Worm (Caenorhabditis elegans) whole organism, L1 larva: ENCODE results near the gene Y14H12B.1.

Experiments used
- C04F5.9 ChIP-seq: sonication (generic microtip); optimal IDR thresholded peaks from 2 replicates; lab custom pipeline; 2016; ENCODE audit warnings: missing genetic modification characterization, missing compliant biosample characterization
- C34B4.2 ChIP-seq: sonication (generic microtip); optimal IDR thresholded peaks from 2 replicates; lab custom pipeline; 2017; ENCODE audit warnings: mild to moderate bottlenecking, missing genetic modification characterization, missing compliant biosample characterization
- Y116A8C.19 ChIP-seq: sonication (generic microtip); optimal IDR thresholded peaks from 2 replicates; lab custom pipeline; 2016; ENCODE audit warnings: missing compliant biosample characterization, missing genetic modification characterization, borderline replicate concordance
- alr-1 ChIP-seq: fragments of 200-800 bp; sonication (Bioruptor generic); optimal IDR thresholded peaks from 2 replicates; lab custom pipeline; 2018; ENCODE audit warnings: borderline replicate concordance, mild to moderate bottlenecking, missing genetic modification characterization, missing compliant biosample characterization
- aly-2 ChIP-seq: fragments of 150-350 bp; optimal IDR thresholded peaks from 2 replicates; lab custom pipeline; 2014; ENCODE audit warnings: missing biosample characterization, missing genetic modification characterization
- ama-1 ChIP-seq: fragments of 150-350 bp; optimal IDR thresholded peaks from 2 replicates; lab custom pipeline; 2014
- blmp-1 ChIP-seq: fragments of 150-350 bp; optimal IDR thresholded peaks from 2 replicates; lab custom pipeline; 2014; ENCODE audit warnings: missing biosample characterization, missing genetic modification characterization
- ceh-90 ChIP-seq: sonication (generic microtip); optimal IDR thresholded peaks from 2 replicates; lab custom pipeline; 2016; ENCODE audit warnings: missing genetic modification characterization, missing compliant biosample characterization
- ces-1 ChIP-seq: fragments of 150-350 bp; optimal IDR thresholded peaks from 2 replicates; lab custom pipeline; 2014; ENCODE audit warnings: missing biosample characterization, missing genetic modification reagents, missing genetic modification characterization
- efl-1 ChIP-seq, 4 experiments: fragments of 150-350 bp; optimal IDR thresholded peaks in 3 of 4; peaks in 1 of 4; 1 replicate in 1 of 4; 2 replicates in 3 of 4; lab custom pipeline; 2014; ENCODE audit warnings: missing biosample characterization in 2 of 4, missing genetic modification characterization in 2 of 4, missing genetic modification reagents in 2 of 4
- elt-3 ChIP-seq, 6 experiments: fragments of 150-350 bp in 1 of 6; sonication (generic microtip); optimal IDR thresholded peaks; 2 replicates each; lab custom pipeline; 2017 to 2018; ENCODE audit warnings: missing biosample characterization in 6 of 6, missing genetic modification characterization in 6 of 6, inconsistent platforms in 1 of 6
- ets-5 ChIP-seq: fragments of 200-800 bp; sonication (Bioruptor generic); IDR thresholded peaks from 2 replicates; pipeline ENCODE4 v1.3.6; 2022; ENCODE audit warnings: missing genetic modification characterization, missing compliant biosample characterization
- fkh-10 ChIP-seq: sonication (generic microtip); optimal IDR thresholded peaks from 2 replicates; lab custom pipeline; 2017; ENCODE audit warnings: missing biosample characterization, missing genetic modification reagents, missing genetic modification characterization
- fkh-4 ChIP-seq: sonication (generic microtip); optimal IDR thresholded peaks from 2 replicates; lab custom pipeline; 2016; ENCODE audit warnings: missing compliant biosample characterization, missing genetic modification characterization, borderline replicate concordance
- fos-1 ChIP-seq: fragments of 150-350 bp; optimal IDR thresholded peaks from 2 replicates; lab custom pipeline; 2014; ENCODE audit warnings: missing biosample characterization, missing genetic modification characterization
- grh-1 ChIP-seq: fragments of 200-800 bp; sonication (Bioruptor generic); IDR thresholded peaks from 2 replicates; pipeline ENCODE4 v1.3.6; 2022; ENCODE audit warnings: missing genetic modification reagents, missing genetic modification characterization, missing compliant biosample characterization
- hlh-17 ChIP-seq: fragments of 200-800 bp; sonication (Bioruptor generic); optimal IDR thresholded peaks from 2 replicates; lab custom pipeline; 2018; ENCODE audit warnings: missing genetic modification characterization, mild to moderate bottlenecking, missing compliant biosample characterization, moderate library complexity, borderline replicate concordance
- irx-1 ChIP-seq: sonication (generic microtip); optimal IDR thresholded peaks from 2 replicates; lab custom pipeline; 2016; ENCODE audit warnings: missing genetic modification characterization, missing compliant biosample characterization
- isw-1 ChIP-seq: fragments of 200-800 bp; sonication (Bioruptor generic); IDR thresholded peaks from 2 replicates; pipeline ENCODE4 v1.3.6; 2022; ENCODE audit warnings: missing genetic modification characterization, missing compliant biosample characterization
- jun-1 ChIP-seq: fragments of 150-350 bp; optimal IDR thresholded peaks from 2 replicates; lab custom pipeline; 2014; ENCODE audit warnings: missing biosample characterization, missing genetic modification reagents, missing genetic modification characterization
- lin-14 ChIP-seq: fragments of 200-800 bp; sonication (Bioruptor generic); optimal IDR thresholded peaks from 2 replicates; lab custom pipeline; 2018; ENCODE audit warnings: mild to moderate bottlenecking, missing genetic modification characterization, moderate library complexity, missing compliant biosample characterization
- lin-15B ChIP-seq: fragments of 150-350 bp; sonication (generic microtip); optimal IDR thresholded peaks from 3 replicates; lab custom pipeline; 2014; ENCODE audit warnings: missing biosample characterization, missing genetic modification characterization
- lin-35 ChIP-seq, 2 experiments: fragments of 150-350 bp; optimal IDR thresholded peaks; 2 replicates each; lab custom pipeline; 2014; ENCODE audit warnings: missing biosample characterization in 2 of 2, missing genetic modification characterization in 2 of 2, missing genetic modification reagents in 2 of 2
- lin-39 ChIP-seq: fragments of 150-350 bp; optimal IDR thresholded peaks from 2 replicates; lab custom pipeline; 2014; ENCODE audit warnings: missing biosample characterization, missing genetic modification reagents, missing genetic modification characterization
- mab-9 ChIP-seq: fragments of 200-800 bp; sonication (Bioruptor generic); IDR thresholded peaks from 2 replicates; pipeline ENCODE4 v1.3.6; 2022; ENCODE audit warnings: missing genetic modification reagents, missing genetic modification characterization, missing compliant biosample characterization
- mdl-1 ChIP-seq, 2 experiments: fragments of 150-350 bp; optimal IDR thresholded peaks; 2 replicates each; lab custom pipeline; 2014 to 2017; ENCODE audit warnings: missing biosample characterization in 2 of 2, missing genetic modification characterization in 2 of 2, inconsistent platforms in 1 of 2
- mef-2 ChIP-seq: fragments of 150-350 bp; optimal IDR thresholded peaks from 2 replicates; lab custom pipeline; 2014; ENCODE audit warnings: missing biosample characterization, missing genetic modification characterization
- nhr-20 ChIP-seq: sonication (generic microtip); optimal IDR thresholded peaks from 2 replicates; lab custom pipeline; 2016; ENCODE audit warnings: mild to moderate bottlenecking, missing genetic modification characterization, missing compliant biosample characterization
- nhr-237 ChIP-seq: fragments of 150-350 bp; optimal IDR thresholded peaks from 2 replicates; lab custom pipeline; 2014; ENCODE audit warnings: missing biosample characterization, missing genetic modification characterization
- nhr-28 ChIP-seq: fragments of 150-350 bp; optimal IDR thresholded peaks from 2 replicates; lab custom pipeline; 2014; ENCODE audit warnings: missing biosample characterization, missing genetic modification characterization
- nhr-47 ChIP-seq: sonication (generic microtip); optimal IDR thresholded peaks from 2 replicates; lab custom pipeline; 2016; ENCODE audit warnings: mild to moderate bottlenecking, missing genetic modification characterization, moderate library complexity, missing compliant biosample characterization
- nhr-77 ChIP-seq: fragments of 150-350 bp; optimal IDR thresholded peaks from 2 replicates; lab custom pipeline; 2014; ENCODE audit warnings: missing biosample characterization, missing genetic modification characterization
- nhr-85 ChIP-seq: sonication (generic microtip); peaks from one replicate; lab custom pipeline; 2016; ENCODE audit warnings: missing genetic modification characterization, inconsistent platforms, missing compliant biosample characterization
- pax-3 ChIP-seq: fragments of 200-800 bp; sonication (Bioruptor generic); optimal IDR thresholded peaks from 2 replicates; lab custom pipeline; 2018; ENCODE audit warnings: mild to moderate bottlenecking, missing genetic modification characterization, moderate library complexity, missing compliant biosample characterization
- pqm-1 ChIP-seq: sonication (generic microtip); optimal IDR thresholded peaks from 3 replicates; lab custom pipeline; 2017; ENCODE audit warnings: missing biosample characterization, missing genetic modification characterization
- snpc-4 ChIP-seq: fragments of 150-350 bp; optimal IDR thresholded peaks from 2 replicates; lab custom pipeline; 2014; ENCODE audit warnings: missing biosample characterization, missing genetic modification characterization
- sox-4 ChIP-seq: sonication (generic microtip); optimal IDR thresholded peaks from 2 replicates; lab custom pipeline; 2016; ENCODE audit warnings: missing genetic modification characterization, missing compliant biosample characterization
- sptf-1 ChIP-seq: fragments of 150-350 bp; optimal IDR thresholded peaks from 2 replicates; lab custom pipeline; 2014; ENCODE audit warnings: missing biosample characterization, missing genetic modification characterization
- sup-37 ChIP-seq: fragments of 200-800 bp; sonication (Bioruptor generic); optimal IDR thresholded peaks from 2 replicates; lab custom pipeline; 2018; ENCODE audit warnings: mild to moderate bottlenecking, missing genetic modification characterization, missing compliant biosample characterization
- swsn-7 ChIP-seq: sonication (generic microtip); optimal IDR thresholded peaks from 2 replicates; lab custom pipeline; 2016; ENCODE audit warnings: missing genetic modification characterization, missing compliant biosample characterization
- tbx-2 ChIP-seq: sonication (generic microtip); optimal IDR thresholded peaks from 2 replicates; lab custom pipeline; 2016; ENCODE audit warnings: missing genetic modification characterization, missing compliant biosample characterization
- tlp-1 ChIP-seq: fragments of 150-350 bp; optimal IDR thresholded peaks from 2 replicates; lab custom pipeline; 2014; ENCODE audit warnings: missing biosample characterization, missing genetic modification characterization
- unc-130 ChIP-seq: fragments of 150-350 bp; optimal IDR thresholded peaks from 2 replicates; lab custom pipeline; 2017; ENCODE audit warnings: missing biosample characterization, missing genetic modification characterization, inconsistent platforms
- unc-62 ChIP-seq: fragments of 150-350 bp; optimal IDR thresholded peaks from 2 replicates; lab custom pipeline; 2014; ENCODE audit warnings: missing biosample characterization, missing genetic modification reagents, missing genetic modification characterization
- unc-86 ChIP-seq: sonication (generic microtip); optimal IDR thresholded peaks from 2 replicates; lab custom pipeline; 2016; ENCODE audit warnings: missing genetic modification characterization, missing compliant biosample characterization
- unc-98 ChIP-seq: fragments of 200-800 bp; sonication (Bioruptor generic); IDR thresholded peaks from 2 replicates; pipeline ENCODE4 v1.3.6; 2022; ENCODE audit warnings: missing genetic modification characterization, missing compliant biosample characterization
- vab-15 ChIP-seq: sonication (generic microtip); optimal IDR thresholded peaks from 2 replicates; lab custom pipeline; 2017; ENCODE audit warnings: missing genotype, mild to moderate bottlenecking, missing genetic modification characterization, missing compliant biosample characterization
- xbp-1 ChIP-seq: sonication (generic microtip); optimal IDR thresholded peaks from 2 replicates; lab custom pipeline; 2016; ENCODE audit warnings: missing genetic modification characterization, missing compliant biosample characterization
- zip-4 ChIP-seq: fragments of 200-800 bp; sonication (Bioruptor generic); optimal IDR thresholded peaks from 2 replicates; lab custom pipeline; 2018; ENCODE audit warnings: mild to moderate bottlenecking, missing genetic modification characterization, moderate library complexity, missing compliant biosample characterization
- ztf-4 ChIP-seq: fragments of 150-350 bp; optimal IDR thresholded peaks from 2 replicates; lab custom pipeline; 2014; ENCODE audit warnings: missing biosample characterization, missing genetic modification characterization

Y14H12B.1 gene

ce11 chrII:3929446-3929845 lies 4.8 kb upstream of the Y14H12B.1 start (continued):
- TF ChIP-seq jun-1 (tag; lab: Kevin White, UChicago) (no peak), lin-35 (GFP tag; optimal IDR thresholded peaks at IDR 0.05; lab: Kevin White, UChicago) (peak; percentile 10 to 69)

- TF ChIP-seq aly-2 (tag; lab: Kevin White, UChicago) (no peak), hlh-17 (no peak), sptf-1 (tag; lab: Kevin White, UChicago) (no peak), snpc-4 (tag; lab: Kevin White, UChicago) (no peak), nhr-28 (no peak), mef-2 (tag; lab: Kevin White, UChicago) (no peak), fos-1 (no peak), Y116A8C.19 (tag; lab: Kevin White, UChicago) (no peak), sup-37 (GFP tag; lab: Kevin White, UChicago) (no peak), pax-3 (no peak), fkh-10 (no peak), swsn-7 (tag; lab: Kevin White, UChicago) (peak; percentile 45), nhr-85 (tag; lab: Kevin White, UChicago) (peak; percentile 67), mab-9 (no peak), ces-1 (GFP tag; lab: Kevin White, UChicago) (no peak), lin-14 (peak; percentile 83), pqm-1 (no peak), tlp-1 (no peak), ama-1 (no peak), ceh-90 (tag; lab: Kevin White, UChicago) (no peak), elt-3 (tag; optimal IDR thresholded peaks at IDR 0.05; lab: Kevin White, UChicago) (peak in 1 of 6 experiments; percentile 80), lin-15B (no peak), lin-35 (GFP tag; optimal IDR thresholded peaks at IDR 0.05; lab: Kevin White, UChicago) (peak; percentile 38 to 74), xbp-1 (tag; lab: Kevin White, UChicago) (peak; percentile 15), efl-1 (optimal IDR thresholded peaks at IDR 0.05; lab: Kevin White, UChicago) (peak; percentile 49 to 63), efl-1 (GFP tag; optimal IDR thresholded peaks at IDR 0.05 in 1 of 2; lab: Kevin White, UChicago) (peak; percentile 66 to 93), C04F5.9 (tag; lab: Kevin White, UChicago) (no peak), nhr-47 (tag; lab: Kevin White, UChicago) (no peak), grh-1 (GFP tag; lab: Robert Waterston, UW) (no peak), vab-15 (tag; lab: Kevin White, UChicago) (no peak), unc-62 (GFP tag; lab: Kevin White, UChicago) (no peak), nhr-77 (tag; lab: Kevin White, UChicago) (no peak), irx-1 (tag; lab: Kevin White, UChicago) (no peak), nhr-20 (tag; lab: Kevin White, UChicago) (peak; percentile 65), alr-1 (tag; lab: Kevin White, UChicago) (no peak), ztf-4 (tag; lab: Kevin White, UChicago) (no peak), tbx-2 (peak; percentile 15), ets-5 (GFP tag; lab: Robert Waterston, UW) (no peak), mdl-1 (tag; optimal IDR thresholded peaks at IDR 0.05; lab: Kevin White, UChicago) (peak in 1 of 2 experiments; percentile 62), C34B4.2 (tag; lab: Kevin White, UChicago) (no peak), unc-86 (no peak), unc-98 (GFP tag; lab: Robert Waterston, UW) (no peak), sox-4 (tag; lab: Kevin White, UChicago) (no peak), isw-1 (GFP tag; lab: Robert Waterston, UW) (no peak), fkh-4 (tag; lab: Kevin White, UChicago) (no peak), zip-4 (GFP tag; lab: Kevin White, UChicago) (no peak), nhr-237 (tag; lab: Kevin White, UChicago) (no peak), unc-130 (tag; lab: Kevin White, UChicago) (no peak), lin-39 (tag; lab: Kevin White, UChicago) (no peak), blmp-1 (tag; lab: Kevin White, UChicago) (peak; percentile 91)
Measured at ce11 chrII:3930478-3931182, 3.6 kb upstream of the Y14H12B.1 start.
